Fruit fly (Drosophila melanogaster) whole organism, embryonic: ENCODE results near the gene Sirt6.
A peak's percentile ranks its signal among the peaks of the same experiment; 100 is the strongest.

Experiments
- CG10209 ChIP-seq: fragments of 200-800 bp; sonication (Bioruptor generic); optimal IDR thresholded peaks from 3 replicates; lab custom pipeline; 2017; ENCODE audit warnings: missing biosample characterization, mild to moderate bottlenecking, missing genetic modification characterization, missing genetic modification reagents
- CG10321 ChIP-seq: fragments of 200-800 bp; sonication (Bioruptor generic); IDR thresholded peaks from 2 replicates; pipeline ENCODE4 v1.3.6; 2022; ENCODE audit warnings: missing biosample characterization, missing genetic modification characterization
- CG10431 ChIP-seq: fragments of 200-800 bp; sonication (Bioruptor generic); optimal IDR thresholded peaks from 3 replicates; lab custom pipeline; 2018; ENCODE audit warnings: missing biosample characterization, mild to moderate bottlenecking, missing genetic modification characterization
- CG11504 ChIP-seq: fragments of 200-800 bp; sonication (Bioruptor generic); optimal IDR thresholded peaks from 3 replicates; lab custom pipeline; 2019; ENCODE audit warnings: missing biosample characterization, mild to moderate bottlenecking, missing genetic modification characterization, moderate library complexity
- CG12104 ChIP-seq: fragments of 200-800 bp; sonication (Bioruptor generic); optimal IDR thresholded peaks from 3 replicates; lab custom pipeline; 2016; ENCODE audit warnings: missing biosample characterization, missing genetic modification characterization
- CG12155 ChIP-seq: fragments of 200-800 bp; sonication (Bioruptor generic); optimal IDR thresholded peaks from 3 replicates; lab custom pipeline; 2016; ENCODE audit warnings: missing biosample characterization, missing genetic modification characterization
- CG13894 ChIP-seq: fragments of 200-800 bp; sonication (Bioruptor generic); optimal IDR thresholded peaks from 3 replicates; lab custom pipeline; 2018; ENCODE audit warnings: missing biosample characterization, mild to moderate bottlenecking, missing genetic modification characterization, moderate library complexity
- CG15011 ChIP-seq: fragments of 200-800 bp; sonication (Bioruptor generic); optimal IDR thresholded peaks from 3 replicates; lab custom pipeline; 2018; ENCODE audit warnings: missing biosample characterization, mild to moderate bottlenecking, missing genetic modification characterization
- CG16779 ChIP-seq: fragments of 200-800 bp; sonication (Bioruptor generic); IDR thresholded peaks from 2 replicates; pipeline ENCODE4 v1.3.6; 2022; ENCODE audit warnings: missing biosample characterization, missing genetic modification characterization
- CG2129 ChIP-seq: fragments of 200-800 bp; sonication (Bioruptor generic); IDR thresholded peaks from 2 replicates; pipeline ENCODE4 v1.3.6; 2022; ENCODE audit warnings: missing biosample characterization, missing genetic modification characterization; ENCODE audit not compliant: partially characterized antibody
- CG3163 ChIP-seq: fragments of 200-800 bp; sonication (Bioruptor generic); optimal IDR thresholded peaks from 3 replicates; lab custom pipeline; 2016; ENCODE audit warnings: missing biosample characterization, missing genetic modification characterization
- CG32767 ChIP-seq: fragments of 200-800 bp; sonication (Bioruptor generic); IDR thresholded peaks from 2 replicates; pipeline ENCODE4 v1.3.6; 2022; ENCODE audit warnings: missing biosample characterization, missing genetic modification characterization
- CG3995 ChIP-seq: fragments of 200-800 bp; sonication (Bioruptor generic); optimal IDR thresholded peaks from 3 replicates; lab custom pipeline; 2016; ENCODE audit warnings: missing biosample characterization, missing genetic modification characterization
- CG42726 ChIP-seq: fragments of 200-800 bp; sonication (Bioruptor generic); IDR thresholded peaks from 2 replicates; pipeline ENCODE4 v1.3.6; 2022; ENCODE audit warnings: missing biosample characterization, missing genetic modification characterization; ENCODE audit not compliant: partially characterized antibody
- CG4730 ChIP-seq: fragments of 200-800 bp; sonication (Bioruptor generic); IDR thresholded peaks from 2 replicates; pipeline ENCODE4 v1.3.6; 2022; ENCODE audit warnings: missing biosample characterization, missing genetic modification characterization
- CG5180 ChIP-seq: fragments of 200-800 bp; sonication (Bioruptor generic); optimal IDR thresholded peaks from 3 replicates; lab custom pipeline; 2017; ENCODE audit warnings: missing biosample characterization, missing genetic modification characterization, mild to moderate bottlenecking, moderate library complexity, missing genetic modification reagents
- CG6175 ChIP-seq: fragments of 200-800 bp; sonication (Bioruptor generic); IDR thresholded peaks from 3 replicates; pipeline ENCODE4 v1.3.6; 2022; ENCODE audit warnings: missing biosample characterization, missing genetic modification characterization
- CG7271 ChIP-seq: fragments of 200-800 bp; sonication (Bioruptor generic); optimal IDR thresholded peaks from 2 replicates; lab custom pipeline; 2018; ENCODE audit warnings: missing biosample characterization, mild to moderate bottlenecking, missing genetic modification characterization, moderate library complexity
- CG7928 ChIP-seq: fragments of 200-800 bp; sonication (Bioruptor generic); optimal IDR thresholded peaks from 2 replicates; lab custom pipeline; 2017; ENCODE audit warnings: missing biosample characterization, mild to moderate bottlenecking, missing genetic modification characterization
- CG8281 ChIP-seq: fragments of 200-800 bp; sonication (Bioruptor generic); optimal IDR thresholded peaks from 2 replicates; lab custom pipeline; 2018; ENCODE audit warnings: missing biosample characterization, mild to moderate bottlenecking, missing genetic modification characterization, moderate library complexity
- CG8765 ChIP-seq: fragments of 200-800 bp; sonication (Bioruptor generic); IDR thresholded peaks from 2 replicates; pipeline ENCODE4 v1.3.6; 2022; ENCODE audit warnings: missing biosample characterization, missing genetic modification characterization
- CG9817 ChIP-seq: fragments of 200-800 bp; sonication (Bioruptor generic); optimal IDR thresholded peaks from 2 replicates; lab custom pipeline; 2018; ENCODE audit warnings: missing biosample characterization, mild to moderate bottlenecking, missing genetic modification characterization, moderate library complexity
- CG9932 ChIP-seq: fragments of 200-800 bp; sonication (Bioruptor generic); IDR thresholded peaks from 2 replicates; pipeline ENCODE4 v1.3.6; 2022; ENCODE audit warnings: missing biosample characterization, missing genetic modification characterization
- CTCF ChIP-seq: fragments of 200-800 bp; sonication (Bioruptor generic); optimal IDR thresholded peaks from 2 replicates; lab custom pipeline; 2017; ENCODE audit warnings: missing biosample characterization, mild to moderate bottlenecking, missing genetic modification characterization, moderate library complexity
- D ChIP-seq, 2 experiments: fragments of 200-800 bp in 1 of 2; fragments of >200 bp in 1 of 2; sonication (Bioruptor generic) in 1 of 2; optimal IDR thresholded peaks; 2 replicates in 1 of 2; 3 replicates in 1 of 2; lab custom pipeline; 2017; ENCODE audit warnings: mild to moderate bottlenecking in 1 of 2, missing biosample characterization in 1 of 2, missing genetic modification characterization in 1 of 2, missing genetic modification reagents in 1 of 2
- Dek ChIP-seq: fragments of 200-800 bp; sonication (Bioruptor generic); optimal IDR thresholded peaks from 3 replicates; lab custom pipeline; 2019; ENCODE audit warnings: missing biosample characterization, mild to moderate bottlenecking, missing genetic modification characterization, moderate library complexity
- Dip3 ChIP-seq: fragments of 200-800 bp; sonication (Bioruptor generic); optimal IDR thresholded peaks from 3 replicates; lab custom pipeline; 2016; ENCODE audit warnings: missing biosample characterization, missing genetic modification characterization
- Doc2 ChIP-seq: fragments of 200-800 bp; sonication (Bioruptor generic); IDR thresholded peaks from 2 replicates; pipeline ENCODE4 v1.3.6; 2022; ENCODE audit warnings: missing biosample characterization, missing genetic modification characterization
- E2f2 ChIP-seq: fragments of 200-800 bp; sonication (Bioruptor generic); IDR thresholded peaks from 2 replicates; pipeline ENCODE4 v1.3.6; 2022; ENCODE audit warnings: missing biosample characterization, missing genetic modification characterization
- HHEX ChIP-seq: fragments of 200-800 bp; sonication (Bioruptor generic); optimal IDR thresholded peaks from 3 replicates; lab custom pipeline; 2017; ENCODE audit warnings: missing biosample characterization, mild to moderate bottlenecking, missing genetic modification characterization, missing genetic modification reagents
- HLH54F ChIP-seq: fragments of 200-800 bp; sonication (Bioruptor generic); optimal IDR thresholded peaks from 3 replicates; lab custom pipeline; 2016; ENCODE audit warnings: missing biosample characterization, missing genetic modification characterization
- HmgD ChIP-seq: fragments of 200-800 bp; sonication (Bioruptor generic); optimal IDR thresholded peaks from 3 replicates; lab custom pipeline; 2016; ENCODE audit warnings: missing biosample characterization, missing genetic modification characterization
- Mes4 ChIP-seq: fragments of 200-800 bp; sonication (Bioruptor generic); optimal IDR thresholded peaks from 2 replicates; lab custom pipeline; 2016; ENCODE audit warnings: missing biosample characterization, missing genetic modification characterization
- Optix ChIP-seq: fragments of 200-800 bp; sonication (Bioruptor generic); IDR thresholded peaks from 3 replicates; pipeline ENCODE4 v1.3.6; 2022; ENCODE audit warnings: missing biosample characterization, missing genetic modification characterization
- Ptx1 ChIP-seq: fragments of 200-800 bp; sonication (Bioruptor generic); IDR thresholded peaks from 2 replicates; pipeline ENCODE4 v1.3.6; 2022; ENCODE audit warnings: missing biosample characterization, missing genetic modification characterization
- Xrp1 ChIP-seq: fragments of 200-800 bp; sonication (Bioruptor generic); IDR thresholded peaks from 2 replicates; pipeline ENCODE4 v1.3.6; 2022; ENCODE audit warnings: missing biosample characterization, missing genetic modification characterization
- bcd ChIP-seq: fragments of 200-800 bp; sonication (Bioruptor generic); optimal IDR thresholded peaks from 2 replicates; lab custom pipeline; 2017; ENCODE audit warnings: missing biosample characterization, mild to moderate bottlenecking, missing genetic modification characterization
- cato ChIP-seq: fragments of 200-800 bp; sonication (Bioruptor generic); optimal IDR thresholded peaks from 2 replicates; lab custom pipeline; 2016; ENCODE audit warnings: missing biosample characterization, missing genetic modification characterization, borderline replicate concordance
- ftz-f1 ChIP-seq: fragments of 200-800 bp; sonication (Bioruptor generic); optimal IDR thresholded peaks from 2 replicates; lab custom pipeline; 2016; ENCODE audit warnings: missing biosample characterization, missing genetic modification characterization
- gro ChIP-seq: fragments of 200-800 bp; sonication (Bioruptor generic); optimal IDR thresholded peaks from 2 replicates; lab custom pipeline; 2016; ENCODE audit warnings: missing biosample characterization, missing genetic modification characterization
- gsb ChIP-seq: fragments of 200-800 bp; sonication (Bioruptor generic); IDR thresholded peaks from 2 replicates; pipeline ENCODE4 v1.3.6; 2022; ENCODE audit warnings: missing biosample characterization, missing genetic modification characterization
- klu ChIP-seq: fragments of 200-800 bp; sonication (Bioruptor generic); IDR thresholded peaks from 2 replicates; pipeline ENCODE4 v1.3.6; 2022; ENCODE audit warnings: missing biosample characterization, missing genetic modification characterization
- onecut ChIP-seq: fragments of 200-800 bp; sonication (Bioruptor generic); IDR thresholded peaks from 2 replicates; pipeline ENCODE4 v1.3.6; 2022; ENCODE audit warnings: missing biosample characterization, missing genetic modification characterization
- otp ChIP-seq: fragments of 200-800 bp; sonication (Bioruptor generic); IDR thresholded peaks from 3 replicates; pipeline ENCODE4, ENCODE4 v1.3.6; 2022; ENCODE audit warnings: missing biosample characterization, missing genetic modification characterization
- ranshi ChIP-seq: fragments of 200-800 bp; sonication (Bioruptor generic); IDR thresholded peaks from 2 replicates; pipeline ENCODE4 v1.3.6; 2022; ENCODE audit warnings: missing biosample characterization, missing genetic modification characterization
- ro ChIP-seq: fragments of 200-800 bp; sonication (Bioruptor generic); IDR thresholded peaks from 2 replicates; pipeline ENCODE4 v1.3.6; 2022; ENCODE audit warnings: missing biosample characterization, missing genetic modification characterization
- sd ChIP-seq: fragments of 200-800 bp; sonication (Bioruptor generic); optimal IDR thresholded peaks from 3 replicates; lab custom pipeline; 2018; ENCODE audit warnings: missing biosample characterization, mild to moderate bottlenecking, missing genetic modification characterization, moderate library complexity
- sens-2 ChIP-seq: fragments of 200-800 bp; sonication (Bioruptor generic); IDR thresholded peaks from 2 replicates; pipeline ENCODE4 v1.3.6; 2022; ENCODE audit warnings: missing biosample characterization, missing genetic modification characterization
- sug ChIP-seq: fragments of 200-800 bp; optimal IDR thresholded peaks from 2 replicates; lab custom pipeline; 2019; ENCODE audit warnings: missing biosample characterization, mild to moderate bottlenecking, missing genetic modification characterization, moderate library complexity
- tgo ChIP-seq: fragments of 200-800 bp; sonication (Bioruptor generic); IDR thresholded peaks from 3 replicates; pipeline ENCODE4 v1.3.6; 2022; ENCODE audit warnings: missing biosample characterization, missing genetic modification characterization
- unc-4 ChIP-seq: fragments of 200-800 bp; sonication (Bioruptor generic); IDR thresholded peaks from 2 replicates; pipeline ENCODE4 v1.3.6; 2022; ENCODE audit warnings: missing biosample characterization, missing genetic modification characterization; ENCODE audit not compliant: partially characterized antibody
- usp ChIP-seq: fragments of >200 bp; optimal IDR thresholded peaks from 2 replicates; lab custom pipeline; 2017; ENCODE audit warnings: missing biosample characterization, missing genetic modification characterization

Gene Sirt6

dm6 chr3R:10213430-10213829 is 48.2 kb downstream of the Sirt6 start (continued):
- TF ChIP-seq CG3995 (GFP tag; lab: Kevin White, UChicago) = no peak
- TF ChIP-seq CG9932 = 0 out of 2 replicates have a peak, but pooled peaks have one; percentile 23
- peak; percentile 61 for TF ChIP-seq HHEX (GFP tag; lab: Kevin White, UChicago)
- no peak for TF ChIP-seq D (optimal IDR thresholded peaks at IDR 0.05; lab: Kevin White, UChicago)
- peak; percentile 63 for TF ChIP-seq D (GFP tag; optimal IDR thresholded peaks at IDR 0.05; lab: Kevin White, UChicago)
- no peak for TF ChIP-seq Mes4 (GFP tag; lab: Kevin White, UChicago)
- TF ChIP-seq sug = no peak
- TF ChIP-seq ranshi (GFP tag; lab: Robert Waterston, UW) = peak; percentile 51; the same call in 1 of the 2 replicates
- peak; percentile 14 for TF ChIP-seq CTCF (GFP tag; lab: Kevin White, UChicago)
- TF ChIP-seq CG4730 (GFP tag; lab: Robert Waterston, UW) = peak; percentile 69
- TF ChIP-seq CG6175 = no peak
- TF ChIP-seq CG2129 (GFP tag; lab: Robert Waterston, UW) = no peak
- TF ChIP-seq Doc2 (GFP tag; lab: Robert Waterston, UW) = no peak
- TF ChIP-seq unc-4 (GFP tag; lab: Robert Waterston, UW) = no peak
- TF ChIP-seq otp (GFP tag; lab: Robert Waterston, UW) = no peak
- TF ChIP-seq CG16779 = no peak
- TF ChIP-seq CG11504 (tag; lab: Kevin White, UChicago) = peak; percentile 86
- no peak for TF ChIP-seq CG3163
- no peak for TF ChIP-seq CG7271
- TF ChIP-seq CG10321 (GFP tag; lab: Robert Waterston, UW) = no peak
- TF ChIP-seq gsb (GFP tag; lab: Robert Waterston, UW) = 0 out of 2 replicates have a peak, but pooled peaks have one; percentile 18
- peak; percentile 86 for TF ChIP-seq Ptx1
- TF ChIP-seq klu (GFP tag; lab: Robert Waterston, UW) = peak; percentile 50; the same call in 1 of the 2 replicates
- peak; percentile 43 for TF ChIP-seq CG10209 (GFP tag; lab: Kevin White, UChicago)
- no peak for TF ChIP-seq ro
- no peak for TF ChIP-seq HLH54F
- TF ChIP-seq CG10431 (GFP tag; lab: Kevin White, UChicago) = no peak
- peak; percentile 28 for TF ChIP-seq cato
- TF ChIP-seq CG42726 (GFP tag; lab: Robert Waterston, UW) = no peak
- peak; percentile 58 for TF ChIP-seq CG9817 (tag; lab: Kevin White, UChicago)
- no peak for TF ChIP-seq HmgD (GFP tag; lab: Kevin White, UChicago)
- TF ChIP-seq gro (GFP tag; lab: Kevin White, UChicago) = no peak
- TF ChIP-seq ftz-f1 (GFP tag; lab: Kevin White, UChicago) = no peak
- TF ChIP-seq usp = no peak
- TF ChIP-seq CG7928 (GFP tag; lab: Kevin White, UChicago) = no peak
- TF ChIP-seq CG15011 (GFP tag; lab: Kevin White, UChicago) = peak; percentile 32
- peak; percentile 45 for TF ChIP-seq CG8281
- TF ChIP-seq CG8765 (GFP tag; lab: Robert Waterston, UW) = no peak
- peak; percentile 30 for TF ChIP-seq CG12104 (GFP tag; lab: Kevin White, UChicago)
- peak; percentile 82 for TF ChIP-seq Xrp1
- peak; percentile 76 for TF ChIP-seq tgo (GFP tag; lab: Robert Waterston, UW)
- TF ChIP-seq CG13894 (tag; lab: Kevin White, UChicago) = no peak
- peak; percentile 23 for TF ChIP-seq CG5180 (GFP tag; lab: Kevin White, UChicago)
- peak; percentile 12 for TF ChIP-seq sd (tag; lab: Kevin White, UChicago)
- peak; percentile 75; the same call in 1 of the 2 replicates for TF ChIP-seq CG32767 (GFP tag; lab: Robert Waterston, UW)
- TF ChIP-seq E2f2 (GFP tag; lab: Robert Waterston, UW) = peak; percentile 45
- TF ChIP-seq Optix (GFP tag; lab: Robert Waterston, UW) = peak; percentile 70; the same call in 2 of the 3 replicates
- peak; percentile 66 for TF ChIP-seq bcd (GFP tag; lab: Kevin White, UChicago)
- TF ChIP-seq onecut (GFP tag; lab: Robert Waterston, UW) = peak; percentile 47
- no peak for TF ChIP-seq Dip3 (GFP tag; lab: Kevin White, UChicago)
- TF ChIP-seq Dek = peak; percentile 43
- TF ChIP-seq CG12155 = peak; percentile 10
- peak; percentile 74 for TF ChIP-seq sens-2 (GFP tag; lab: Robert Waterston, UW)
